Fruit fly (Drosophila melanogaster) whole organism, adult: ENCODE data around the gene CG7778.

ENCODE experiments used
- CG11617 ChIP-seq: fragments of 200-800 bp; sonication (Bioruptor generic); optimal IDR thresholded peaks from 2 replicates; lab custom pipeline; 2017; ENCODE audit warnings: mild to moderate bottlenecking, missing biosample characterization, missing genetic modification reagents, missing genetic modification characterization
- CG1620 ChIP-seq: fragments of 200-800 bp; sonication (Bioruptor generic); optimal IDR thresholded peaks from 2 replicates; lab custom pipeline; 2016; ENCODE audit warnings: missing biosample characterization, missing genetic modification characterization
- CG7101 ChIP-seq: fragments of 200-800 bp; sonication (Bioruptor generic); optimal IDR thresholded peaks from 2 replicates; lab custom pipeline; 2018; ENCODE audit warnings: missing biosample characterization, mild to moderate bottlenecking, missing genetic modification characterization, moderate library complexity
- Clk ChIP-seq: fragments of 200-800 bp; sonication (Bioruptor generic); optimal IDR thresholded peaks from 2 replicates; lab custom pipeline; 2017; ENCODE audit warnings: missing biosample characterization, missing genetic modification characterization
- Crg-1 ChIP-seq: fragments of 200-800 bp; sonication (Bioruptor generic); optimal IDR thresholded peaks from 2 replicates; lab custom pipeline; 2016; ENCODE audit warnings: missing biosample characterization, missing genetic modification characterization
- cnc ChIP-seq, 2 experiments: fragments of >200 bp; optimal IDR thresholded peaks; 2 replicates each; lab custom pipeline; 2017
- pad ChIP-seq: fragments of 200-800 bp; sonication (Bioruptor generic); optimal IDR thresholded peaks from 3 replicates; lab custom pipeline; 2017; ENCODE audit warnings: missing biosample characterization, missing genetic modification characterization, mild to moderate bottlenecking, moderate library complexity, missing genetic modification reagents
- toe ChIP-seq: fragments of 200-800 bp; sonication (Bioruptor generic); optimal IDR thresholded peaks from 2 replicates; lab custom pipeline; 2016; ENCODE audit warnings: missing biosample characterization, missing genetic modification characterization

dm6 chr2L:8394180-8394579, 47.8 kb downstream of the CG7778 start, which contains the start of gene lectin-29Ca:
- TF ChIP-seq pad (GFP tag; lab: Kevin White, UChicago) (no peak), toe (GFP tag; lab: Kevin White, UChicago) (no peak), cnc (optimal IDR thresholded peaks at IDR 0.05; lab: Kevin White, UChicago) (no peak), Clk (GFP tag; lab: Kevin White, UChicago) (no peak), CG1620 (GFP tag; lab: Kevin White, UChicago) (no peak), CG11617 (GFP tag; lab: Kevin White, UChicago) (no peak), Crg-1 (no peak), CG7101 (no peak)
